Worm (Caenorhabditis elegans) whole organism, L1 larva: ENCODE measurements around the gene F59E11.6.

Source experiments
- ces-1 ChIP-seq: fragments of 150-350 bp; optimal IDR thresholded peaks from 2 replicates; lab custom pipeline; 2014; ENCODE audit warnings: missing biosample characterization, missing genetic modification reagents, missing genetic modification characterization
- elt-3 ChIP-seq, 6 experiments: fragments of 150-350 bp in 1 of 6; sonication (generic microtip); optimal IDR thresholded peaks; 2 replicates each; lab custom pipeline; 2017 to 2018; ENCODE audit warnings: missing biosample characterization in 6 of 6, missing genetic modification characterization in 6 of 6, inconsistent platforms in 1 of 6
- jun-1 ChIP-seq: fragments of 150-350 bp; optimal IDR thresholded peaks from 2 replicates; lab custom pipeline; 2014; ENCODE audit warnings: missing biosample characterization, missing genetic modification reagents, missing genetic modification characterization
- lin-35 ChIP-seq, 2 experiments: fragments of 150-350 bp; optimal IDR thresholded peaks; 2 replicates each; lab custom pipeline; 2014; ENCODE audit warnings: missing biosample characterization in 2 of 2, missing genetic modification characterization in 2 of 2, missing genetic modification reagents in 2 of 2
- lin-39 ChIP-seq: fragments of 150-350 bp; optimal IDR thresholded peaks from 2 replicates; lab custom pipeline; 2014; ENCODE audit warnings: missing biosample characterization, missing genetic modification reagents, missing genetic modification characterization
- nhr-12 ChIP-seq: sonication (generic microtip); optimal IDR thresholded peaks from 2 replicates; lab custom pipeline; 2017; ENCODE audit warnings: missing biosample characterization, missing genetic modification characterization
- nhr-28 ChIP-seq: fragments of 150-350 bp; optimal IDR thresholded peaks from 2 replicates; lab custom pipeline; 2014; ENCODE audit warnings: missing biosample characterization, missing genetic modification characterization
- pqm-1 ChIP-seq: sonication (generic microtip); optimal IDR thresholded peaks from 3 replicates; lab custom pipeline; 2017; ENCODE audit warnings: missing biosample characterization, missing genetic modification characterization

- no peak for TF ChIP-seq pqm-1
- no peak for TF ChIP-seq elt-3 (tag; optimal IDR thresholded peaks at IDR 0.05; lab: Kevin White, UChicago)
- no peak for TF ChIP-seq lin-39 (tag; lab: Kevin White, UChicago)
- no peak for TF ChIP-seq nhr-12 (tag; lab: Kevin White, UChicago)
- TF ChIP-seq lin-35 (GFP tag; optimal IDR thresholded peaks at IDR 0.05; lab: Kevin White, UChicago) = no peak
- no peak for TF ChIP-seq jun-1 (tag; lab: Kevin White, UChicago)
- TF ChIP-seq nhr-28 (tag; lab: Kevin White, UChicago) = no peak
- no peak for TF ChIP-seq ces-1 (GFP tag; lab: Kevin White, UChicago)
Observed at ce11 chrV:9005243-9005642, 13.7 kb downstream of the F59E11.6 start, which contains the start of gene srx-3.
